Worm (Caenorhabditis elegans) whole organism, young adult: Measurements from ENCODE around the gene sra-1.

Source experiments
- C17E4.6 ChIP-seq: fragments of 200-800 bp; sonication (Bioruptor generic); IDR thresholded peaks from 2 replicates; pipeline ENCODE4 v1.3.6; 2022; ENCODE audit warnings: missing genetic modification reagents, missing genetic modification characterization, missing compliant biosample characterization
- F22D6.2 ChIP-seq: sonication (generic microtip); optimal IDR thresholded peaks from 2 replicates; lab custom pipeline; 2016; ENCODE audit warnings: mild to moderate bottlenecking, missing genetic modification characterization, missing compliant biosample characterization
- F39B2.1 ChIP-seq: fragments of 200-800 bp; sonication (Bioruptor generic); IDR thresholded peaks from 2 replicates; pipeline ENCODE4 v1.3.6; 2022; ENCODE audit warnings: missing genetic modification reagents, missing genetic modification characterization, missing compliant biosample characterization
- F52B5.7 ChIP-seq: sonication (generic microtip); optimal IDR thresholded peaks from 2 replicates; lab custom pipeline; 2016; ENCODE audit warnings: mild to moderate bottlenecking, missing genetic modification characterization, missing compliant biosample characterization
- F55B11.4 ChIP-seq: sonication (generic microtip); optimal IDR thresholded peaks from 2 replicates; lab custom pipeline; 2016; ENCODE audit warnings: missing compliant biosample characterization, missing genetic modification characterization, borderline replicate concordance; ENCODE audit not compliant: insufficient read depth
- Y56A3A.18 ChIP-seq: fragments of 200-800 bp; sonication (Bioruptor generic); IDR thresholded peaks from 2 replicates; pipeline ENCODE4 v1.3.6; 2022; ENCODE audit warnings: missing genetic modification reagents, missing genetic modification characterization, missing compliant biosample characterization
- Y95B8A.8 ChIP-seq: fragments of 200-800 bp; sonication (Bioruptor generic); IDR thresholded peaks from 2 replicates; pipeline ENCODE4 v1.3.6; 2022; ENCODE audit warnings: missing genetic modification reagents, missing genetic modification characterization, missing compliant biosample characterization
- atf-7 ChIP-seq: sonication (generic microtip); optimal IDR thresholded peaks from 2 replicates; lab custom pipeline; 2017; ENCODE audit warnings: mild to moderate bottlenecking, missing genetic modification characterization, missing compliant biosample characterization
- athp-1 ChIP-seq: sonication (generic microtip); optimal IDR thresholded peaks from 2 replicates; lab custom pipeline; 2017; ENCODE audit warnings: mild to moderate bottlenecking, missing genetic modification characterization, missing compliant biosample characterization
- cebp-2 ChIP-seq: fragments of 200-800 bp; sonication (Bioruptor generic); IDR thresholded peaks from 2 replicates; pipeline ENCODE4 v1.3.6; 2022; ENCODE audit warnings: missing genetic modification characterization, missing compliant biosample characterization
- dox-1 ChIP-seq: fragments of 200-800 bp; sonication (Bioruptor generic); IDR thresholded peaks from 2 replicates; pipeline ENCODE4 v1.3.6; 2022; ENCODE audit warnings: missing genetic modification reagents, missing genetic modification characterization, missing compliant biosample characterization
- efl-1 ChIP-seq: fragments of 150-350 bp; optimal IDR thresholded peaks from 2 replicates; lab custom pipeline; 2014; ENCODE audit warnings: missing biosample characterization, missing genetic modification reagents, missing genetic modification characterization
- hmg-1.2 ChIP-seq: fragments of 200-800 bp; sonication (Bioruptor generic); IDR thresholded peaks from 2 replicates; pipeline ENCODE4 v1.3.6; 2022; ENCODE audit warnings: missing genetic modification reagents, missing genetic modification characterization, missing compliant biosample characterization
- mxl-1 ChIP-seq: sonication (generic microtip); optimal IDR thresholded peaks from 2 replicates; lab custom pipeline; 2016; ENCODE audit warnings: missing genetic modification characterization, missing compliant biosample characterization
- nfyb-1 ChIP-seq: fragments of 200-800 bp; sonication (Bioruptor generic); IDR thresholded peaks from 2 replicates; pipeline ENCODE4 v1.3.6; 2022; ENCODE audit warnings: missing genetic modification reagents, missing genetic modification characterization, missing compliant biosample characterization
- nhr-90 ChIP-seq: sonication (generic microtip); optimal IDR thresholded peaks from 2 replicates; lab custom pipeline; 2016; ENCODE audit warnings: missing genotype, mild to moderate bottlenecking, missing genetic modification characterization, missing compliant biosample characterization
- rcor-1 ChIP-seq: fragments of 200-800 bp; sonication (Bioruptor generic); IDR thresholded peaks from 2 replicates; pipeline ENCODE4 v1.3.6; 2022; ENCODE audit warnings: missing genetic modification reagents, missing genetic modification characterization, missing compliant biosample characterization
- snpc-1.1 ChIP-seq: sonication (generic microtip); optimal IDR thresholded peaks from 2 replicates; lab custom pipeline; 2017; ENCODE audit warnings: missing genetic modification characterization, mild to moderate bottlenecking, missing compliant biosample characterization, antibody characterized with exemption, moderate library complexity, missing genotype, missing genetic modification reagents; ENCODE audit not compliant: insufficient read depth
- snpc-3.4 ChIP-seq: sonication (generic microtip); optimal IDR thresholded peaks from 2 replicates; lab custom pipeline; 2017; ENCODE audit warnings: missing genetic modification characterization, mild to moderate bottlenecking, missing compliant biosample characterization, antibody characterized with exemption, moderate library complexity, missing genotype, missing genetic modification reagents
- snpc-4 ChIP-seq, 5 experiments: fragments of 150-350 bp in 1 of 5; sonication (generic microtip) in 4 of 5; optimal IDR thresholded peaks; 2 replicates each; lab custom pipeline; 2014 to 2018; ENCODE audit warnings: missing genetic modification characterization in 5 of 5, missing biosample characterization in 3 of 5, antibody characterized with exemption in 2 of 5, mild to moderate bottlenecking in 2 of 5, missing compliant biosample characterization in 2 of 5, missing genotype in 2 of 5, moderate library complexity in 2 of 5, missing genetic modification reagents in 1 of 5
- tbp1 ChIP-seq: fragments of 200-800 bp; sonication (Bioruptor generic); optimal IDR thresholded peaks from 2 replicates; lab custom pipeline; 2018; ENCODE audit warnings: mild to moderate bottlenecking, missing genetic modification characterization, missing compliant biosample characterization
- tbx-9 ChIP-seq: sonication (generic microtip); optimal IDR thresholded peaks from 2 replicates; lab custom pipeline; 2016; ENCODE audit warnings: borderline replicate concordance, missing genetic modification characterization, inconsistent platforms, missing compliant biosample characterization
- xnd-1 ChIP-seq: sonication (generic microtip); optimal IDR thresholded peaks from 2 replicates; lab custom pipeline; 2016; ENCODE audit warnings: missing genotype, missing genetic modification reagents, missing genetic modification characterization, missing compliant biosample characterization
- ztf-26 ChIP-seq: sonication (generic microtip); optimal IDR thresholded peaks from 2 replicates; lab custom pipeline; 2017; ENCODE audit warnings: missing genetic modification characterization, missing compliant biosample characterization

sra-1 gene

ce11 chrII:9477567-9477966 is 43.9 kb downstream of the sra-1 start, which contains the start of gene chil-27:
TSS of gene chil-27 (plus strand) at chrII:9477867.
- TF ChIP-seq mxl-1 (tag; lab: Kevin White, UChicago) (no peak), tbx-9 (no peak), atf-7 (tag; lab: Kevin White, UChicago) (no peak), Y56A3A.18 (no peak), rcor-1 (GFP tag; lab: Robert Waterston, UW) (no peak), tbp1 (GFP tag; lab: Kevin White, UChicago) (no peak), C17E4.6 (no peak)

- no peak for TF ChIP-seq snpc-3.4 (tag; lab: Kevin White, UChicago)
- TF ChIP-seq F55B11.4 = no peak
- TF ChIP-seq ztf-26 (tag; lab: Kevin White, UChicago) = no peak
- TF ChIP-seq F22D6.2 (tag; lab: Kevin White, UChicago) = no peak
- no peak for TF ChIP-seq nfyb-1 (GFP tag; lab: Robert Waterston, UW)
- no peak for TF ChIP-seq dox-1
- TF ChIP-seq nhr-90 (tag; lab: Kevin White, UChicago) = no peak
- TF ChIP-seq snpc-1.1 (tag; lab: Kevin White, UChicago) = no peak
- no peak for TF ChIP-seq F52B5.7 (tag; lab: Kevin White, UChicago)
- no peak for TF ChIP-seq mxl-1 (tag; lab: Kevin White, UChicago)
- TF ChIP-seq tbx-9 = no peak
- no peak for TF ChIP-seq cebp-2 (GFP tag; lab: Robert Waterston, UW)
- no peak for TF ChIP-seq xnd-1 (tag; lab: Kevin White, UChicago)
- no peak for TF ChIP-seq hmg-1.2 (GFP tag; lab: Robert Waterston, UW)
- no peak for TF ChIP-seq athp-1 (tag; lab: Kevin White, UChicago)
- no peak for TF ChIP-seq efl-1 (GFP tag; lab: Kevin White, UChicago)
- TF ChIP-seq snpc-4 (GFP tag; optimal IDR thresholded peaks at IDR 0.05; lab: Kevin White, UChicago) = no peak
- no peak for TF ChIP-seq snpc-4 (tag; optimal IDR thresholded peaks at IDR 0.05; lab: Kevin White, UChicago)
- TF ChIP-seq F39B2.1 (GFP tag; lab: Robert Waterston, UW) = no peak
- no peak for TF ChIP-seq Y95B8A.8
Observed at ce11 chrII:9474367-9475105, 46.9 kb downstream of the sra-1 start, which contains the start of the genes chil-25 and chil-26. TSS of gene chil-25 (minus strand) at chrII:9474467. TSS of gene chil-26 (plus strand) at chrII:9475055.
